Worm (Caenorhabditis elegans) whole organism, midembryonic: ENCODE data around the gene F21C10.11.

ENCODE experiments used
- T22C8.4 ChIP-seq: fragments of 200-800 bp; sonication (Bioruptor generic); IDR thresholded peaks from 2 replicates; pipeline ENCODE4 v1.3.6; 2022; ENCODE audit warnings: missing genetic modification characterization, missing compliant biosample characterization
- cog-1 ChIP-seq: sonication (generic microtip); optimal IDR thresholded peaks from 2 replicates; lab custom pipeline; 2016; ENCODE audit warnings: missing genetic modification characterization, missing compliant biosample characterization
- flt-1 ChIP-seq: fragments of 200-800 bp; sonication (Bioruptor generic); IDR thresholded peaks from 2 replicates; pipeline ENCODE4 v1.3.6; 2022; ENCODE audit warnings: missing genetic modification characterization, missing compliant biosample characterization
- klf-2 ChIP-seq: fragments of 200-800 bp; sonication (Bioruptor generic); conservative IDR thresholded peaks from 2 replicates; pipeline ENCODE4 v1.3.6; 2022; ENCODE audit warnings: missing genetic modification reagents, missing genetic modification characterization, missing compliant biosample characterization
- med-1 ChIP-seq: sonication (generic microtip); optimal IDR thresholded peaks from 2 replicates; lab custom pipeline; 2017; ENCODE audit warnings: missing genetic modification characterization, mild to moderate bottlenecking, missing compliant biosample characterization, antibody characterized with exemption, missing genetic modification reagents; ENCODE audit not compliant: insufficient read depth
- ref-1 ChIP-seq: fragments of 200-800 bp; sonication (Bioruptor generic); conservative IDR thresholded peaks from 2 replicates; pipeline ENCODE4 v1.3.6; 2022; ENCODE audit warnings: missing genetic modification reagents, missing genetic modification characterization, missing compliant biosample characterization
- tab-1 ChIP-seq: fragments of 200-800 bp; sonication (Bioruptor generic); IDR thresholded peaks from 2 replicates; pipeline ENCODE4 v1.3.6; 2022; ENCODE audit warnings: missing genetic modification characterization, missing compliant biosample characterization
- ztf-23 ChIP-seq: fragments of 200-800 bp; sonication (Bioruptor generic); IDR thresholded peaks from 2 replicates; pipeline ENCODE4 v1.3.6; 2022; ENCODE audit warnings: missing genetic modification reagents, missing genetic modification characterization, missing compliant biosample characterization
- ztf-29 ChIP-seq: fragments of 200-800 bp; sonication (Bioruptor generic); IDR thresholded peaks from 2 replicates; pipeline ENCODE4 v1.3.6; 2022; ENCODE audit warnings: missing genetic modification reagents, missing genetic modification characterization, missing compliant biosample characterization

- TF ChIP-seq tab-1 (GFP tag; lab: Robert Waterston, UW) = no peak
- no peak for TF ChIP-seq flt-1 (GFP tag; lab: Robert Waterston, UW)
- TF ChIP-seq cog-1 = no peak
- TF ChIP-seq ztf-23 (GFP tag; lab: Robert Waterston, UW) = no peak
- TF ChIP-seq med-1 (GFP tag; lab: Kevin White, UChicago) = no peak
- TF ChIP-seq T22C8.4 (GFP tag; lab: Robert Waterston, UW) = no peak
- TF ChIP-seq ztf-29 (GFP tag; lab: Robert Waterston, UW) = no peak
- TF ChIP-seq klf-2 = no peak
- TF ChIP-seq ref-1 (GFP tag; lab: Robert Waterston, UW) = no peak
Measured at ce11 chrV:9172989-9173388, 49.7 kb downstream of the F21C10.11 start, which contains the start of gene gad-3.
